Fruit fly (Drosophila melanogaster) whole organism, embryonic: ENCODE results near the gene CG17841.

Source experiments
- Antp ChIP-seq: fragments of 200-800 bp; sonication (Bioruptor generic); optimal IDR thresholded peaks from 3 replicates; lab custom pipeline; 2016; ENCODE audit warnings: missing biosample characterization, missing genetic modification characterization
- Bgb ChIP-seq: fragments of 200-800 bp; sonication (Bioruptor generic); IDR thresholded peaks from 2 replicates; pipeline ENCODE4 v1.3.6; 2022; ENCODE audit warnings: missing biosample characterization, missing genetic modification characterization; ENCODE audit not compliant: partially characterized antibody
- CG10274 ChIP-seq: fragments of 200-800 bp; sonication (Bioruptor generic); optimal IDR thresholded peaks from 3 replicates; lab custom pipeline; 2017; ENCODE audit warnings: missing biosample characterization, mild to moderate bottlenecking, missing genetic modification characterization
- CG11456 ChIP-seq: fragments of 200-800 bp; sonication (Bioruptor generic); IDR thresholded peaks from 3 replicates; pipeline ENCODE4 v1.3.6; 2022; ENCODE audit warnings: missing biosample characterization, missing genetic modification characterization
- CG13424 ChIP-seq: fragments of 200-800 bp; sonication (Bioruptor generic); optimal IDR thresholded peaks from 2 replicates; lab custom pipeline; 2019; ENCODE audit warnings: missing biosample characterization, mild to moderate bottlenecking, missing genetic modification characterization, moderate library complexity
- CG15514 ChIP-seq: fragments of 200-800 bp; sonication (Bioruptor generic); optimal IDR thresholded peaks from 3 replicates; lab custom pipeline; 2017; ENCODE audit warnings: missing biosample characterization, missing genetic modification characterization, mild to moderate bottlenecking, moderate library complexity, missing genetic modification reagents
- CG1603 ChIP-seq: fragments of 200-800 bp; sonication (Bioruptor generic); optimal IDR thresholded peaks from 2 replicates; lab custom pipeline; 2019; ENCODE audit warnings: missing biosample characterization, mild to moderate bottlenecking, missing genetic modification characterization, moderate library complexity
- CG1647 ChIP-seq: fragments of 200-800 bp; sonication (Bioruptor generic); optimal IDR thresholded peaks from 3 replicates; lab custom pipeline; 2016; ENCODE audit warnings: missing biosample characterization, missing genetic modification characterization
- CG16813 ChIP-seq: fragments of 200-800 bp; sonication (Bioruptor generic); IDR thresholded peaks from 3 replicates; pipeline ENCODE4 v1.3.6; 2022; ENCODE audit warnings: missing biosample characterization, missing genetic modification characterization; ENCODE audit not compliant: partially characterized antibody
- CG2712 ChIP-seq: fragments of 200-800 bp; optimal IDR thresholded peaks from 3 replicates; lab custom pipeline; 2019; ENCODE audit warnings: missing biosample characterization, mild to moderate bottlenecking, missing genetic modification characterization, moderate library complexity
- CG3065 ChIP-seq: fragments of 200-800 bp; sonication (Bioruptor generic); optimal IDR thresholded peaks from 2 replicates; lab custom pipeline; 2016; ENCODE audit warnings: missing biosample characterization, missing genetic modification characterization
- CG32532 ChIP-seq: fragments of 200-800 bp; sonication (Bioruptor generic); IDR thresholded peaks from 2 replicates; pipeline ENCODE4 v1.3.6; 2022; ENCODE audit warnings: missing biosample characterization, missing genetic modification characterization
- CG3847 ChIP-seq: fragments of 200-800 bp; sonication (Bioruptor generic); IDR thresholded peaks from 2 replicates; pipeline ENCODE4 v1.3.6; 2022; ENCODE audit warnings: missing biosample characterization, missing genetic modification characterization
- CG4707 ChIP-seq: fragments of 200-800 bp; sonication (Bioruptor generic); optimal IDR thresholded peaks from 2 replicates; lab custom pipeline; 2018; ENCODE audit warnings: missing biosample characterization, mild to moderate bottlenecking, missing genetic modification characterization, moderate library complexity
- CG8290 ChIP-seq, 3 experiments: fragments of 200-800 bp; sonication (Bioruptor generic); optimal IDR thresholded peaks; 2 replicates each; lab custom pipeline; 2016 to 2019; ENCODE audit warnings: missing biosample characterization in 3 of 3, missing genetic modification characterization in 3 of 3, mild to moderate bottlenecking in 2 of 3, moderate library complexity in 1 of 3
- CG8924 ChIP-seq: fragments of 200-800 bp; optimal IDR thresholded peaks from 3 replicates; lab custom pipeline; 2019; ENCODE audit warnings: missing biosample characterization, mild to moderate bottlenecking, missing genetic modification characterization, moderate library complexity
- CG9215 ChIP-seq: fragments of 200-800 bp; sonication (Bioruptor generic); IDR thresholded peaks from 2 replicates; pipeline ENCODE4 v1.3.6; 2022; ENCODE audit warnings: missing biosample characterization, missing genetic modification characterization
- CG9932 ChIP-seq: fragments of 200-800 bp; sonication (Bioruptor generic); IDR thresholded peaks from 2 replicates; pipeline ENCODE4 v1.3.6; 2022; ENCODE audit warnings: missing biosample characterization, missing genetic modification characterization
- Dek ChIP-seq: fragments of 200-800 bp; sonication (Bioruptor generic); optimal IDR thresholded peaks from 3 replicates; lab custom pipeline; 2019; ENCODE audit warnings: missing biosample characterization, mild to moderate bottlenecking, missing genetic modification characterization, moderate library complexity
- Dp ChIP-seq: fragments of 200-800 bp; sonication (Bioruptor generic); optimal IDR thresholded peaks from 2 replicates; lab custom pipeline; 2018; ENCODE audit warnings: missing biosample characterization, mild to moderate bottlenecking, missing genetic modification characterization, moderate library complexity
- Dref ChIP-seq: fragments of 200-800 bp; sonication (Bioruptor generic); IDR thresholded peaks from 2 replicates; pipeline ENCODE4 v1.3.6; 2022; ENCODE audit warnings: missing biosample characterization, missing genetic modification characterization
- ERR ChIP-seq: fragments of 200-800 bp; sonication (Bioruptor generic); optimal IDR thresholded peaks from 2 replicates; lab custom pipeline; 2016; ENCODE audit warnings: missing biosample characterization, missing genetic modification characterization
- Fer3 ChIP-seq: fragments of 200-800 bp; sonication (Bioruptor generic); optimal IDR thresholded peaks from 2 replicates; lab custom pipeline; 2018; ENCODE audit warnings: missing biosample characterization, mild to moderate bottlenecking, missing genetic modification characterization, moderate library complexity
- HmgD ChIP-seq: fragments of 200-800 bp; sonication (Bioruptor generic); optimal IDR thresholded peaks from 3 replicates; lab custom pipeline; 2016; ENCODE audit warnings: missing biosample characterization, missing genetic modification characterization
- Scr ChIP-seq: fragments of 200-800 bp; sonication (Bioruptor generic); IDR thresholded peaks from 2 replicates; pipeline ENCODE4 v1.3.6; 2022; ENCODE audit warnings: missing biosample characterization, missing genetic modification characterization; ENCODE audit not compliant: partially characterized antibody
- Side ChIP-seq: fragments of 200-800 bp; sonication (Bioruptor generic); optimal IDR thresholded peaks from 2 replicates; lab custom pipeline; 2016; ENCODE audit warnings: missing biosample characterization, missing genetic modification characterization
- Sox102F ChIP-seq: fragments of 200-800 bp; sonication (Bioruptor generic); optimal IDR thresholded peaks from 2 replicates; lab custom pipeline; 2018; ENCODE audit warnings: missing biosample characterization, mild to moderate bottlenecking, missing genetic modification characterization, moderate library complexity
- TFAM ChIP-seq: fragments of 200-800 bp; sonication (Bioruptor generic); optimal IDR thresholded peaks from 2 replicates; lab custom pipeline; 2017; ENCODE audit warnings: missing biosample characterization, missing genetic modification characterization, inconsistent platforms
- Xbp1 ChIP-seq: fragments of 200-800 bp; sonication (Bioruptor generic); optimal IDR thresholded peaks from 3 replicates; lab custom pipeline; 2016; ENCODE audit warnings: missing biosample characterization, mild to moderate bottlenecking, missing genetic modification characterization
- ato ChIP-seq: fragments of 200-800 bp; sonication (Bioruptor generic); IDR thresholded peaks from 2 replicates; pipeline ENCODE4 v1.3.6; 2022; ENCODE audit warnings: missing biosample characterization, missing genetic modification characterization; ENCODE audit not compliant: partially characterized antibody
- bab2 ChIP-seq: fragments of 200-800 bp; sonication (Bioruptor generic); optimal IDR thresholded peaks from 2 replicates; lab custom pipeline; 2016; ENCODE audit warnings: missing biosample characterization, missing genetic modification characterization
- en ChIP-seq: fragments of 200-800 bp; sonication (Bioruptor generic); optimal IDR thresholded peaks from 2 replicates; lab custom pipeline; 2016; ENCODE audit warnings: missing biosample characterization, missing genetic modification characterization
- hbn ChIP-seq: fragments of 200-800 bp; sonication (Bioruptor generic); IDR thresholded peaks from 2 replicates; pipeline ENCODE4 v1.3.6; 2022; ENCODE audit warnings: missing biosample characterization, missing genetic modification characterization; ENCODE audit not compliant: partially characterized antibody
- knrl ChIP-seq: fragments of 200-800 bp; sonication (Bioruptor generic); IDR thresholded peaks from 3 replicates; pipeline ENCODE4 v1.3.6; 2022; ENCODE audit warnings: missing biosample characterization, missing genetic modification characterization; ENCODE audit not compliant: partially characterized antibody
- lab ChIP-seq: fragments of 200-800 bp; sonication (Bioruptor generic); optimal IDR thresholded peaks from 3 replicates; lab custom pipeline; 2017; ENCODE audit warnings: missing biosample characterization, missing genetic modification characterization, mild to moderate bottlenecking, moderate library complexity, missing genetic modification reagents
- mld ChIP-seq: fragments of 200-800 bp; sonication (Bioruptor generic); IDR thresholded peaks from 3 replicates; pipeline ENCODE4 v1.3.6; 2022; ENCODE audit warnings: missing biosample characterization, missing genetic modification characterization; ENCODE audit not compliant: partially characterized antibody
- nmo ChIP-seq: fragments of 200-800 bp; sonication (Bioruptor generic); optimal IDR thresholded peaks from 2 replicates; lab custom pipeline; 2018; ENCODE audit warnings: missing biosample characterization, mild to moderate bottlenecking, missing genetic modification characterization, moderate library complexity
- odd ChIP-seq: fragments of 200-800 bp; sonication (Bioruptor generic); optimal IDR thresholded peaks from 2 replicates; lab custom pipeline; 2017; ENCODE audit warnings: missing biosample characterization, mild to moderate bottlenecking, missing genetic modification characterization
- otp ChIP-seq: fragments of 200-800 bp; sonication (Bioruptor generic); IDR thresholded peaks from 3 replicates; pipeline ENCODE4, ENCODE4 v1.3.6; 2022; ENCODE audit warnings: missing biosample characterization, missing genetic modification characterization
- p53 ChIP-seq: fragments of 200-800 bp; sonication (Bioruptor generic); optimal IDR thresholded peaks from 2 replicates; lab custom pipeline; 2016; ENCODE audit warnings: missing biosample characterization, missing genetic modification characterization
- pan ChIP-seq, 4 experiments: fragments of >200 bp in 3 of 4; fragments of 200-800 bp in 1 of 4; sonication (Bioruptor generic) in 1 of 4; optimal IDR thresholded peaks in 3 of 4; IDR thresholded peaks in 1 of 4; 2 replicates each; pipeline versions ENCODE4 v1.3.6 to Lab custom; 2017 to 2022; ENCODE audit warnings: missing biosample characterization in 2 of 4, missing genetic modification characterization in 2 of 4, mixed read lengths in 1 of 4
- phol ChIP-seq: fragments of 200-800 bp; sonication (Bioruptor generic); optimal IDR thresholded peaks from 3 replicates; lab custom pipeline; 2018; ENCODE audit warnings: missing biosample characterization, mild to moderate bottlenecking, missing genetic modification characterization, moderate library complexity
- prd ChIP-seq, 3 experiments: fragments of >200 bp in 2 of 3; fragments of 200-800 bp in 1 of 3; sonication (Bioruptor generic) in 1 of 3; optimal IDR thresholded peaks in 2 of 3; IDR thresholded peaks in 1 of 3; 2 replicates in 2 of 3; 3 replicates in 1 of 3; pipeline versions ENCODE4 v1.3.6 to Lab custom; 2017 to 2022; ENCODE audit warnings: missing biosample characterization in 1 of 3, missing genetic modification characterization in 1 of 3
- salm ChIP-seq: fragments of 200-800 bp; sonication (Bioruptor generic); optimal IDR thresholded peaks from 2 replicates; lab custom pipeline; 2018; ENCODE audit warnings: missing biosample characterization, mild to moderate bottlenecking, missing genetic modification characterization
- sens ChIP-seq: fragments of 200-800 bp; sonication (Bioruptor generic); peaks from one replicate; lab custom pipeline; 2016; ENCODE audit warnings: missing biosample characterization, missing genetic modification characterization
- slp2 ChIP-seq: fragments of 200-800 bp; sonication (Bioruptor generic); optimal IDR thresholded peaks from 2 replicates; lab custom pipeline; 2016; ENCODE audit warnings: missing biosample characterization, missing genetic modification characterization
- sob ChIP-seq: fragments of 200-800 bp; sonication (Bioruptor generic); IDR thresholded peaks from 2 replicates; pipeline ENCODE4 v1.3.6; 2022; ENCODE audit warnings: missing biosample characterization, missing genetic modification characterization
- ttk ChIP-seq: fragments of 200-800 bp; sonication (Bioruptor generic); IDR thresholded peaks from 2 replicates; pipeline ENCODE4 v2.1.2; 2022; ENCODE audit warnings: missing biosample characterization, missing genetic modification characterization

The CG17841 gene

DNA sequence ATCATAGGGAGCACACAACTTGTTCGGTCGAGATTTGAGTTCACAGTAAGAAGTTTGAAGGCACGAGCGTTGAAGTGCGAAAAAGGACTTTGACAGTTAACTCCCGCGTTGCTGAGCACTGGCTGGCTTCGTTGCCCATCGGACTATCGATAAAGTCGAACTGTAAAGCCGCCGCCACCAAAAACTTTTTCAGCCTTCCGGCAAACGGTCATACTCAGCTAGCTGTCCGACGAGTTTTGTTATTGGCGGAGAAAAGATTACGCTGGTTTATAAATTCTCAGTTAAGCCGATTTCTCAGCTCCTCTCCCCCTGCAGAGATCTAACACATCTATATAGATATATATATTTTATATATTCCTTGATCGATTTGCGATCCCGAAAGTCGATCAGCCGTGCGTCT is 17.9 kb downstream of the CG17841 start, which contains the start of the genes Psf3 and flw (continued):
- TF ChIP-seq pan (optimal IDR thresholded peaks at IDR 0.05; lab: Kevin White, UChicago) (no peak), pan (GFP tag; optimal IDR thresholded peaks at IDR 0.05 in 1 of 2, IDR thresholded peaks at IDR 0.05 in 1 of 2) (peak in 1 of 2 experiments; percentile 34), Dek (tag; lab: Kevin White, UChicago) (no peak), Bgb (GFP tag; lab: Robert Waterston, UW) (peak; percentile 80), Fer3 (tag; lab: Kevin White, UChicago) (peak; percentile 25), CG16813 (peak; percentile 70), CG15514 (GFP tag; lab: Kevin White, UChicago) (peak; percentile 47), salm (tag; lab: Kevin White, UChicago) (no peak), HmgD (GFP tag; lab: Kevin White, UChicago) (no peak), knrl (GFP tag; lab: Robert Waterston, UW) (peak; percentile 52), odd (peak; percentile 14), bab2 (GFP tag; lab: Kevin White, UChicago) (no peak), Scr (GFP tag; lab: Robert Waterston, UW) (no peak), Dp (GFP tag; lab: Kevin White, UChicago) (peak; percentile 43), Dref (GFP tag; lab: Robert Waterston, UW) (peak; percentile 83), CG4707 (GFP tag; lab: Kevin White, UChicago) (no peak), Xbp1 (peak; percentile 22), CG3065 (GFP tag; lab: Kevin White, UChicago) (no peak), CG32532 (peak; percentile 38; the same call in 1 of the 2 replicates), ttk (no peak), prd (optimal IDR thresholded peaks at IDR 0.05; lab: Kevin White, UChicago) (no peak), prd (GFP tag; IDR thresholded peaks at IDR 0.05; lab: Robert Waterston, UW) (no peak), slp2 (GFP tag; lab: Kevin White, UChicago) (no peak), CG3847 (GFP tag; lab: Robert Waterston, UW) (peak; percentile 70), CG2712 (tag; lab: Kevin White, UChicago) (no peak), CG13424 (tag; lab: Kevin White, UChicago) (no peak), phol (tag; lab: Kevin White, UChicago) (peak; percentile 29), p53 (GFP tag; lab: Kevin White, UChicago) (no peak), CG9932 (peak; percentile 62; the same call in 1 of the 2 replicates), nmo (GFP tag; lab: Kevin White, UChicago) (peak; percentile 20), CG11456 (GFP tag; lab: Robert Waterston, UW) (peak; percentile 51; the same call in 1 of the 3 replicates), CG9215 (GFP tag; lab: Robert Waterston, UW) (no peak), lab (GFP tag; lab: Kevin White, UChicago) (no peak), otp (GFP tag; lab: Robert Waterston, UW) (no peak), ato (GFP tag; lab: Robert Waterston, UW) (peak; percentile 78), CG1603 (tag; lab: Kevin White, UChicago) (peak; percentile 72), ERR (GFP tag; lab: Kevin White, UChicago) (peak; percentile 11), sob (GFP tag; lab: Robert Waterston, UW) (peak; percentile 48; the same call in 1 of the 2 replicates), Side (GFP tag; lab: Kevin White, UChicago) (peak; percentile 5), CG10274 (GFP tag; lab: Kevin White, UChicago) (no peak), TFAM (GFP tag; lab: Kevin White, UChicago) (no peak), CG8924 (no peak), en (no peak), Antp (GFP tag; lab: Kevin White, UChicago) (peak; percentile 4), hbn (GFP tag; lab: Robert Waterston, UW) (peak; percentile 66), CG8290 (GFP tag; optimal IDR thresholded peaks at IDR 0.05; lab: Kevin White, UChicago) (no peak), CG8290 (tag; optimal IDR thresholded peaks at IDR 0.05; lab: Kevin White, UChicago) (no peak), sens (peak; percentile 84), Sox102F (GFP tag; lab: Kevin White, UChicago) (no peak), mld (GFP tag; lab: Robert Waterston, UW) (peak; percentile 27; the same call in 1 of the 3 replicates), CG1647 (no peak)
